Fruit fly (Drosophila melanogaster): ENCODE data around the gene CG42762.

The CG42762 gene

dm6 chr2L:8165800-8166576 is 22.1 kb upstream of the CG42762 start (continued):
- TF ChIP-seq CG33557 (GFP tag; optimal IDR thresholded peaks at IDR 0.05): peak; percentile 57
- no peak for TF ChIP-seq CG11456 (GFP tag; IDR thresholded peaks at IDR 0.05)
- TF ChIP-seq sob (GFP tag; IDR thresholded peaks at IDR 0.05): peak; percentile 48; the same call in 1 of the 2 replicates
- no peak for TF ChIP-seq BEAF-32 (GFP tag; optimal IDR thresholded peaks at IDR 0.05)
- no peak for TF ChIP-seq amos (GFP tag; IDR thresholded peaks at IDR 0.05; ENCODE audit: partially characterized antibody)
- no peak for TF ChIP-seq chm (GFP tag; IDR thresholded peaks at IDR 0.05)
- TF ChIP-seq Fer3 (tag; optimal IDR thresholded peaks at IDR 0.05): no peak
- TF ChIP-seq CG30431 (GFP tag; optimal IDR thresholded peaks at IDR 0.05): no peak
- no peak for TF ChIP-seq HmgD (GFP tag; optimal IDR thresholded peaks at IDR 0.05)
- TF ChIP-seq CG1792 (GFP tag; optimal IDR thresholded peaks at IDR 0.05): no peak
- no peak for TF ChIP-seq ssp (GFP tag; IDR thresholded peaks at IDR 0.05)
- TF ChIP-seq CG15479 (GFP tag; optimal IDR thresholded peaks at IDR 0.05): peak; percentile 71
- TF ChIP-seq peb (GFP tag; IDR thresholded peaks at IDR 0.05): no peak
- no peak for TF ChIP-seq Sox102F (GFP tag; optimal IDR thresholded peaks at IDR 0.05)
- TF ChIP-seq HHEX (GFP tag; optimal IDR thresholded peaks at IDR 0.05): peak; percentile 1
- no peak for TF ChIP-seq hbn (GFP tag; IDR thresholded peaks at IDR 0.05; ENCODE audit: partially characterized antibody)
- TF ChIP-seq CG8478 (optimal IDR thresholded peaks at IDR 0.05): no peak
- TF ChIP-seq CG3065 (GFP tag; optimal IDR thresholded peaks at IDR 0.05): no peak
- TF ChIP-seq CG1603 (tag; optimal IDR thresholded peaks at IDR 0.05): peak; percentile 19
- no peak for TF ChIP-seq CG31224 (GFP tag; IDR thresholded peaks at IDR 0.05)
- no peak for TF ChIP-seq dpn (GFP tag; optimal IDR thresholded peaks at IDR 0.05)
- no peak for TF ChIP-seq CG32532 (GFP tag; IDR thresholded peaks at IDR 0.05)
- no peak for TF ChIP-seq gfzf (GFP tag; optimal IDR thresholded peaks at IDR 0.05)
- TF ChIP-seq Sry-β (GFP tag; optimal IDR thresholded peaks at IDR 0.05): no peak
- TF ChIP-seq CG12744 (GFP tag; optimal IDR thresholded peaks at IDR 0.05): peak; percentile 10
- no peak for TF ChIP-seq ewg (GFP tag; optimal IDR thresholded peaks at IDR 0.05)
- TF ChIP-seq fu2 (GFP tag; optimal IDR thresholded peaks at IDR 0.05): no peak
- TF ChIP-seq unc-4 (GFP tag; IDR thresholded peaks at IDR 0.05; ENCODE audit: partially characterized antibody): no peak
- peak; percentile 10 for TF ChIP-seq gsb-n (tag; optimal IDR thresholded peaks at IDR 0.05)
- TF ChIP-seq klu (GFP tag; IDR thresholded peaks at IDR 0.05): no peak
- no peak for TF ChIP-seq yki (optimal IDR thresholded peaks at IDR 0.05)
- TF ChIP-seq seq (GFP tag; IDR thresholded peaks at IDR 0.05): no peak
- TF ChIP-seq MTF-1 (GFP tag; optimal IDR thresholded peaks at IDR 0.05; ENCODE audit: borderline replicate concordance): no peak
- no peak for TF ChIP-seq CG12219 (GFP tag; optimal IDR thresholded peaks at IDR 0.05)
- TF ChIP-seq CG8944 (GFP tag; optimal IDR thresholded peaks at IDR 0.05): no peak
- TF ChIP-seq Dref (GFP tag; IDR thresholded peaks at IDR 0.05): no peak
- no peak for TF ChIP-seq CG42726 (GFP tag; IDR thresholded peaks at IDR 0.05; ENCODE audit: partially characterized antibody)
- no peak for TF ChIP-seq CG11696 (GFP tag; IDR thresholded peaks at IDR 0.05)
- TF ChIP-seq ind (GFP tag; optimal IDR thresholded peaks at IDR 0.05): no peak
- TF ChIP-seq Blimp-1 (GFP tag; optimal IDR thresholded peaks at IDR 0.05): no peak
- TF ChIP-seq D19B (GFP tag; optimal IDR thresholded peaks at IDR 0.05): no peak
- TF ChIP-seq CG7556 (GFP tag; optimal IDR thresholded peaks at IDR 0.05): no peak
- no peak for TF ChIP-seq MESR4 (GFP tag; optimal IDR thresholded peaks at IDR 0.05)
- no peak for TF ChIP-seq grau (tag; optimal IDR thresholded peaks at IDR 0.05)
- TF ChIP-seq ttk (GFP tag; IDR thresholded peaks at IDR 0.05): no peak
- TF ChIP-seq bab2 (GFP tag; optimal IDR thresholded peaks at IDR 0.05): no peak
- peak; percentile 16 for TF ChIP-seq vfl (GFP tag; optimal IDR thresholded peaks at IDR 0.05)
- TF ChIP-seq CG10209 (GFP tag; optimal IDR thresholded peaks at IDR 0.05): peak; percentile 0
- TF ChIP-seq pzg (GFP tag; optimal IDR thresholded peaks at IDR 0.05): no peak
- TF ChIP-seq CG2202 (tag; optimal IDR thresholded peaks at IDR 0.05): peak; percentile 12
